Worm (Caenorhabditis elegans) whole organism, late embryonic: ENCODE data around the gene cpsf-2.

Source experiments
- C08G9.2 ChIP-seq: sonication (generic microtip); optimal IDR thresholded peaks from 2 replicates; lab custom pipeline; 2016; ENCODE audit warnings: mild to moderate bottlenecking, missing genetic modification characterization, moderate library complexity, missing compliant biosample characterization
- C38D4.7 ChIP-seq: fragments of 200-800 bp; sonication (Bioruptor generic); optimal IDR thresholded peaks from 2 replicates; lab custom pipeline; 2018; ENCODE audit warnings: mild to moderate bottlenecking, missing genetic modification characterization, moderate library complexity, missing compliant biosample characterization
- F13H6.1 ChIP-seq: sonication (generic microtip); optimal IDR thresholded peaks from 2 replicates; lab custom pipeline; 2016; ENCODE audit warnings: missing genetic modification characterization, missing compliant biosample characterization
- K09A11.1 ChIP-seq: sonication (generic microtip); optimal IDR thresholded peaks from 2 replicates; lab custom pipeline; 2017; ENCODE audit warnings: antibody characterized with exemption, mild to moderate bottlenecking, missing genetic modification characterization, missing compliant biosample characterization; ENCODE audit not compliant: insufficient read depth
- T23F11.4 ChIP-seq: fragments of 200-800 bp; sonication (Bioruptor generic); optimal IDR thresholded peaks from 2 replicates; lab custom pipeline; 2018; ENCODE audit warnings: mild to moderate bottlenecking, missing genetic modification characterization, missing compliant biosample characterization
- Y22D7AL.16 ChIP-seq: sonication (generic microtip); optimal IDR thresholded peaks from 2 replicates; lab custom pipeline; 2016; ENCODE audit warnings: missing genetic modification characterization, missing compliant biosample characterization
- ahr-1 ChIP-seq: sonication (generic microtip); optimal IDR thresholded peaks from 2 replicates; lab custom pipeline; 2016; ENCODE audit warnings: missing genetic modification characterization, missing compliant biosample characterization
- ceh-14 ChIP-seq: sonication (generic microtip); optimal IDR thresholded peaks from 2 replicates; lab custom pipeline; 2016; ENCODE audit warnings: missing genotype, missing genetic modification characterization, missing compliant biosample characterization
- ceh-2 ChIP-seq: sonication (generic microtip); optimal IDR thresholded peaks from 2 replicates; lab custom pipeline; 2016; ENCODE audit warnings: missing genotype, missing genetic modification characterization, missing compliant biosample characterization
- ceh-22 ChIP-seq: sonication (generic microtip); optimal IDR thresholded peaks from 2 replicates; lab custom pipeline; 2017; ENCODE audit warnings: missing biosample characterization, missing genetic modification characterization
- ceh-24 ChIP-seq: sonication (generic microtip); optimal IDR thresholded peaks from 2 replicates; lab custom pipeline; 2016; ENCODE audit warnings: mild to moderate bottlenecking, missing genetic modification characterization, missing compliant biosample characterization
- ceh-30 ChIP-seq: fragments of 150-350 bp; optimal IDR thresholded peaks from 2 replicates; lab custom pipeline; 2014; ENCODE audit warnings: missing biosample characterization, missing genetic modification characterization
- ceh-31 ChIP-seq: sonication (generic microtip); optimal IDR thresholded peaks from 2 replicates; lab custom pipeline; 2016; ENCODE audit warnings: missing genetic modification characterization, missing compliant biosample characterization
- ceh-34 ChIP-seq: sonication (generic microtip); optimal IDR thresholded peaks from 2 replicates; lab custom pipeline; 2016; ENCODE audit warnings: mild to moderate bottlenecking, missing genetic modification characterization, missing compliant biosample characterization
- ceh-45 ChIP-seq: fragments of 200-800 bp; sonication (Bioruptor generic); IDR thresholded peaks from 2 replicates; pipeline ENCODE4 v1.3.6; 2022; ENCODE audit warnings: missing genetic modification reagents, missing genetic modification characterization, missing compliant biosample characterization
- ceh-48 ChIP-seq: sonication (generic microtip); optimal IDR thresholded peaks from 2 replicates; lab custom pipeline; 2016; ENCODE audit warnings: missing genetic modification characterization, inconsistent platforms, missing compliant biosample characterization
- ceh-6 ChIP-seq: fragments of 200-800 bp; sonication (Bioruptor generic); optimal IDR thresholded peaks from 2 replicates; lab custom pipeline; 2018; ENCODE audit warnings: mild to moderate bottlenecking, missing genetic modification characterization, missing compliant biosample characterization
- ceh-9 ChIP-seq: sonication (generic microtip); optimal IDR thresholded peaks from 2 replicates; lab custom pipeline; 2016; ENCODE audit warnings: mild to moderate bottlenecking, missing genetic modification characterization, inconsistent platforms, missing compliant biosample characterization
- che-1 ChIP-seq: sonication (generic microtip); optimal IDR thresholded peaks from 2 replicates; lab custom pipeline; 2016; ENCODE audit warnings: mild to moderate bottlenecking, missing genetic modification characterization, missing compliant biosample characterization
- dmd-4 ChIP-seq: sonication (generic microtip); optimal IDR thresholded peaks from 2 replicates; lab custom pipeline; 2016; ENCODE audit warnings: borderline replicate concordance, missing genetic modification characterization, missing compliant biosample characterization
- elt-4 ChIP-seq: sonication (generic microtip); optimal IDR thresholded peaks from 2 replicates; lab custom pipeline; 2016; ENCODE audit warnings: missing genetic modification characterization, missing compliant biosample characterization
- ets-4 ChIP-seq: sonication (generic microtip); optimal IDR thresholded peaks from 2 replicates; lab custom pipeline; 2016; ENCODE audit warnings: missing genetic modification characterization, missing compliant biosample characterization
- eyg-1 ChIP-seq: sonication (generic microtip); optimal IDR thresholded peaks from 2 replicates; lab custom pipeline; 2016; ENCODE audit warnings: missing genotype, missing genetic modification characterization, missing compliant biosample characterization
- fkh-10 ChIP-seq: fragments of 150-350 bp; optimal IDR thresholded peaks from 2 replicates; lab custom pipeline; 2014; ENCODE audit warnings: missing biosample characterization, missing genetic modification reagents, missing genetic modification characterization
- fkh-6 ChIP-seq: sonication (generic microtip); optimal IDR thresholded peaks from 2 replicates; lab custom pipeline; 2016; ENCODE audit warnings: missing genetic modification characterization, missing compliant biosample characterization
- hlh-13 ChIP-seq: fragments of 200-800 bp; sonication (Bioruptor generic); optimal IDR thresholded peaks from 2 replicates; lab custom pipeline; 2018; ENCODE audit warnings: mild to moderate bottlenecking, missing genetic modification characterization, missing compliant biosample characterization
- hlh-15 ChIP-seq: sonication (generic microtip); optimal IDR thresholded peaks from 2 replicates; lab custom pipeline; 2016; ENCODE audit warnings: missing genetic modification characterization, missing compliant biosample characterization
- hlh-30 ChIP-seq: sonication (generic microtip); optimal IDR thresholded peaks from 2 replicates; lab custom pipeline; 2017; ENCODE audit warnings: antibody characterized with exemption, missing genetic modification characterization, missing compliant biosample characterization; ENCODE audit not compliant: insufficient read depth
- hlh-6 ChIP-seq: sonication (generic microtip); optimal IDR thresholded peaks from 2 replicates; lab custom pipeline; 2016; ENCODE audit warnings: missing genotype, missing genetic modification characterization, missing compliant biosample characterization
- hlh-8 ChIP-seq: sonication (generic microtip); optimal IDR thresholded peaks from 2 replicates; lab custom pipeline; 2016; ENCODE audit warnings: missing genotype, missing genetic modification characterization, missing compliant biosample characterization
- lin-11 ChIP-seq: fragments of 200-800 bp; sonication (Bioruptor generic); optimal IDR thresholded peaks from 2 replicates; lab custom pipeline; 2018; ENCODE audit warnings: mild to moderate bottlenecking, missing genetic modification characterization, missing compliant biosample characterization
- madf-2 ChIP-seq: sonication (generic microtip); optimal IDR thresholded peaks from 2 replicates; lab custom pipeline; 2017; ENCODE audit warnings: missing genetic modification characterization, missing compliant biosample characterization
- mec-3 ChIP-seq: sonication (generic microtip); optimal IDR thresholded peaks from 2 replicates; lab custom pipeline; 2016; ENCODE audit warnings: borderline replicate concordance, missing genetic modification characterization, missing compliant biosample characterization
- nfya-1 ChIP-seq: sonication (generic microtip); optimal IDR thresholded peaks from 2 replicates; lab custom pipeline; 2017; ENCODE audit warnings: missing genetic modification characterization, mild to moderate bottlenecking, missing compliant biosample characterization, antibody characterized with exemption, moderate library complexity
- npax-4 ChIP-seq: sonication (generic microtip); optimal IDR thresholded peaks from 2 replicates; lab custom pipeline; 2016; ENCODE audit warnings: missing genetic modification characterization, missing compliant biosample characterization
- pag-3 ChIP-seq: sonication (generic microtip); optimal IDR thresholded peaks from 2 replicates; lab custom pipeline; 2016; ENCODE audit warnings: missing compliant biosample characterization, missing genetic modification characterization, borderline replicate concordance
- pax-1 ChIP-seq: fragments of 150-350 bp; optimal IDR thresholded peaks from 2 replicates; lab custom pipeline; 2014; ENCODE audit warnings: missing biosample characterization, missing genetic modification characterization
- pha-2 ChIP-seq: sonication (generic microtip); optimal IDR thresholded peaks from 2 replicates; lab custom pipeline; 2017; ENCODE audit warnings: mild to moderate bottlenecking, missing genetic modification characterization, missing compliant biosample characterization
- pha-4 ChIP-seq: fragments of 150-350 bp; optimal IDR thresholded peaks from 2 replicates; lab custom pipeline; 2018; ENCODE audit warnings: missing biosample characterization, missing genetic modification reagents, missing genetic modification characterization
- pqm-1 ChIP-seq: sonication (generic microtip); optimal IDR thresholded peaks from 2 replicates; lab custom pipeline; 2016; ENCODE audit warnings: missing genetic modification characterization, missing compliant biosample characterization
- ref-2 ChIP-seq: sonication (generic microtip); optimal IDR thresholded peaks from 2 replicates; lab custom pipeline; 2016; ENCODE audit warnings: missing genetic modification characterization, missing compliant biosample characterization
- rnt-1 ChIP-seq: sonication (generic microtip); optimal IDR thresholded peaks from 2 replicates; lab custom pipeline; 2016; ENCODE audit warnings: missing genetic modification characterization, missing compliant biosample characterization
- sox-2 ChIP-seq: fragments of 200-800 bp; sonication (Bioruptor generic); IDR thresholded peaks from 2 replicates; pipeline ENCODE4 v1.3.6; 2022; ENCODE audit warnings: missing genetic modification reagents, missing genetic modification characterization, missing compliant biosample characterization
- sox-4 ChIP-seq: sonication (generic microtip); optimal IDR thresholded peaks from 2 replicates; lab custom pipeline; 2017; ENCODE audit warnings: mild to moderate bottlenecking, missing genetic modification characterization, inconsistent platforms, missing compliant biosample characterization
- syd-9 ChIP-seq: sonication (generic microtip); optimal IDR thresholded peaks from 2 replicates; lab custom pipeline; 2016; ENCODE audit warnings: mild to moderate bottlenecking, missing genetic modification characterization, moderate library complexity, missing compliant biosample characterization
- tbx-2 ChIP-seq: sonication (generic microtip); optimal IDR thresholded peaks from 2 replicates; lab custom pipeline; 2016; ENCODE audit warnings: missing genetic modification characterization, missing compliant biosample characterization
- tbx-7 ChIP-seq: sonication (generic microtip); optimal IDR thresholded peaks from 2 replicates; lab custom pipeline; 2016; ENCODE audit warnings: missing genotype, missing genetic modification characterization, missing compliant biosample characterization
- ttx-3 ChIP-seq: sonication (generic microtip); optimal IDR thresholded peaks from 2 replicates; lab custom pipeline; 2016; ENCODE audit warnings: missing genetic modification reagents, missing genetic modification characterization, missing compliant biosample characterization
- unc-3 ChIP-seq, 2 experiments: fragments of 200-800 bp in 1 of 2; sonication (Bioruptor generic) in 1 of 2; sonication (generic microtip) in 1 of 2; conservative IDR thresholded peaks in 1 of 2; optimal IDR thresholded peaks in 1 of 2; 2 replicates each; pipeline versions ENCODE4 v1.3.6 to Lab custom; 2016 to 2022; ENCODE audit warnings: missing compliant biosample characterization in 2 of 2, missing genetic modification characterization in 2 of 2, missing genetic modification reagents in 1 of 2
- unc-42 ChIP-seq: sonication (generic microtip); optimal IDR thresholded peaks from 2 replicates; lab custom pipeline; 2016; ENCODE audit warnings: missing genotype, missing genetic modification characterization, missing compliant biosample characterization
- unc-55 ChIP-seq: sonication (generic microtip); optimal IDR thresholded peaks from 2 replicates; lab custom pipeline; 2017; ENCODE audit warnings: missing biosample characterization, missing genetic modification reagents, missing genetic modification characterization
- unc-86 ChIP-seq: sonication (generic microtip); optimal IDR thresholded peaks from 2 replicates; lab custom pipeline; 2016; ENCODE audit warnings: missing genetic modification characterization, missing compliant biosample characterization
- ztf-16 ChIP-seq: sonication (generic microtip); optimal IDR thresholded peaks from 2 replicates; lab custom pipeline; 2017; ENCODE audit warnings: missing genetic modification characterization, missing compliant biosample characterization

Gene cpsf-2

DNA sequence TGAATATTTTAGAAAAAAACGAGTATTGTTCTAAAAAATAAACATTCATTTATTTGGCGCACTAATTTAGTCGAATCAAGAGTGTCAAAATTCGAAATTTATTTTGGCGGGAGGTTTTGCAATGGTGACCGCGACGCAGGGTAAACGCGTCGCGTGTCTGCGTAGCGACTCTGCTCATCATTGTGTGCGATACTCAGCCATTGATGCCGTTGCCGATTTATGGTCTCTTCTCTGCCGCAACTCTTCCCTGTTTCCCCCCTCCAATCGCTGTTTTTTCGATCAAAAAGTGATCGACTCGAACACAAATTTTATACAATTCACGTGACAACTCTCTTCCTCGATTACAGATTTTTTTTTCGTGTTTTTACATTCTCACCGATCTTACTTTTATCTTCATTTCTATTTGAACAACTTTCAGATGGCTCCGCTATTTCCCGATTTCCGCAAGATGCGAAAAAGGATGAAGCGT is 17.6 kb downstream of the cpsf-2 start, which contains the start of gene F09G2.2:
Gene F09G2.2, plus strand, starts transcription at position 419 of the 469 bp plus-strand sequence.
- TF ChIP-seq nfya-1 (tag; lab: Kevin White, UChicago) (peak; percentile 88), ceh-48 (tag; lab: Kevin White, UChicago) (no peak), pha-2 (tag; lab: Kevin White, UChicago) (no peak), ceh-9 (tag; lab: Kevin White, UChicago) (no peak), ceh-22 (no peak), T23F11.4 (no peak), ceh-34 (peak; percentile 39), fkh-10 (GFP tag; lab: Kevin White, UChicago) (no peak), che-1 (no peak), ets-4 (tag; lab: Kevin White, UChicago) (no peak), lin-11 (no peak), tbx-2 (tag; lab: Kevin White, UChicago) (peak; percentile 64), hlh-15 (tag; lab: Kevin White, UChicago) (no peak), ceh-2 (no peak), ceh-30 (peak; percentile 17), unc-3 (GFP tag; conservative IDR thresholded peaks at IDR 0.05; lab: Robert Waterston, UW) (no peak), unc-3 (tag; optimal IDR thresholded peaks at IDR 0.05; lab: Kevin White, UChicago) (no peak), ttx-3 (no peak), hlh-13 (GFP tag; lab: Kevin White, UChicago) (no peak), eyg-1 (tag; lab: Kevin White, UChicago) (no peak), unc-42 (peak; percentile 58), fkh-6 (tag; lab: Kevin White, UChicago) (no peak), tbx-7 (no peak), madf-2 (tag; lab: Kevin White, UChicago) (peak; percentile 23), unc-55 (GFP tag; lab: Kevin White, UChicago) (peak; percentile 73), pax-1 (tag; lab: Kevin White, UChicago) (no peak), ref-2 (peak; percentile 25), C38D4.7 (GFP tag; lab: Kevin White, UChicago) (no peak), F13H6.1 (tag; lab: Kevin White, UChicago) (no peak), rnt-1 (peak; percentile 50), C08G9.2 (tag; lab: Kevin White, UChicago) (no peak), hlh-6 (tag; lab: Kevin White, UChicago) (no peak), elt-4 (no peak), hlh-8 (no peak), ceh-45 (GFP tag; lab: Robert Waterston, UW) (no peak), syd-9 (no peak), ahr-1 (no peak), mec-3 (tag; lab: Kevin White, UChicago) (no peak), ceh-14 (tag; lab: Kevin White, UChicago) (peak; percentile 1), K09A11.1 (tag; lab: Kevin White, UChicago) (no peak), dmd-4 (no peak), unc-86 (no peak), hlh-30 (tag; lab: Kevin White, UChicago) (peak; percentile 43), sox-4 (no peak), Y22D7AL.16 (tag; lab: Kevin White, UChicago) (no peak), sox-2 (GFP tag; lab: Robert Waterston, UW) (no peak), ceh-31 (tag; lab: Kevin White, UChicago) (peak; percentile 72), pqm-1 (tag; lab: Kevin White, UChicago) (no peak), ceh-24 (tag; lab: Kevin White, UChicago) (no peak), npax-4 (tag; lab: Kevin White, UChicago) (no peak), ceh-6 (no peak), pha-4 (tag; lab: Kevin White, UChicago) (no peak), pag-3 (no peak), ztf-16 (tag; lab: Kevin White, UChicago) (no peak)
